Worm (Caenorhabditis elegans) whole organism, early embryonic: ENCODE results near the gene F45D3.2.

ENCODE experiments used
- B0310.2 ChIP-seq: sonication (generic microtip); optimal IDR thresholded peaks from 2 replicates; lab custom pipeline; 2016; ENCODE audit warnings: mild to moderate bottlenecking, missing genetic modification characterization, missing compliant biosample characterization
- F13C5.2 ChIP-seq: sonication (generic microtip); optimal IDR thresholded peaks from 2 replicates; lab custom pipeline; 2017; ENCODE audit warnings: mild to moderate bottlenecking, missing genetic modification characterization, inconsistent platforms, missing compliant biosample characterization
- aly-1 ChIP-seq: sonication (generic microtip); optimal IDR thresholded peaks from 2 replicates; lab custom pipeline; 2016; ENCODE audit warnings: missing genetic modification characterization, missing compliant biosample characterization
- ama-1 ChIP-seq: fragments of 150-350 bp; optimal IDR thresholded peaks from 2 replicates; lab custom pipeline; 2014
- ceh-13 ChIP-seq: fragments of 200-800 bp; sonication (Bioruptor generic); optimal IDR thresholded peaks from 2 replicates; lab custom pipeline; 2018; ENCODE audit warnings: mild to moderate bottlenecking, missing genetic modification characterization, missing compliant biosample characterization
- ceh-36 ChIP-seq: sonication (generic microtip); optimal IDR thresholded peaks from 2 replicates; lab custom pipeline; 2016; ENCODE audit warnings: missing genetic modification characterization, inconsistent platforms, missing compliant biosample characterization
- ets-7 ChIP-seq: sonication (generic microtip); optimal IDR thresholded peaks from 2 replicates; lab custom pipeline; 2016; ENCODE audit warnings: missing genotype, missing genetic modification characterization, missing compliant biosample characterization
- flt-1 ChIP-seq: fragments of 200-800 bp; sonication (Bioruptor generic); IDR thresholded peaks from 2 replicates; pipeline ENCODE4 v1.3.6; 2022; ENCODE audit warnings: missing genetic modification characterization, missing compliant biosample characterization
- hmbx-1 ChIP-seq: sonication (generic microtip); optimal IDR thresholded peaks from 2 replicates; lab custom pipeline; 2016; ENCODE audit warnings: mild to moderate bottlenecking, missing genetic modification characterization, missing compliant biosample characterization
- hmg-4 ChIP-seq: fragments of 200-800 bp; sonication (Bioruptor generic); optimal IDR thresholded peaks from 2 replicates; lab custom pipeline; 2018; ENCODE audit warnings: mild to moderate bottlenecking, missing genetic modification characterization, missing compliant biosample characterization
- hnd-1 ChIP-seq: sonication (generic microtip); optimal IDR thresholded peaks from 2 replicates; lab custom pipeline; 2016; ENCODE audit warnings: missing genetic modification characterization, missing compliant biosample characterization
- pes-1 ChIP-seq: fragments of 200-800 bp; sonication (Bioruptor generic); IDR thresholded peaks from 2 replicates; pipeline ENCODE4 v1.3.6; 2022; ENCODE audit warnings: missing genetic modification reagents, missing genetic modification characterization, missing compliant biosample characterization
- scrt-1 ChIP-seq: fragments of 200-800 bp; sonication (Bioruptor generic); IDR thresholded peaks from 2 replicates; pipeline ENCODE4 v1.3.6; 2022; ENCODE audit warnings: missing genetic modification characterization, missing compliant biosample characterization
- sea-1 ChIP-seq: fragments of 200-800 bp; sonication (Bioruptor generic); conservative IDR thresholded peaks from 2 replicates; pipeline ENCODE4 v1.3.6; 2022; ENCODE audit warnings: missing genetic modification characterization, missing compliant biosample characterization
- tbx-11 ChIP-seq: fragments of 200-800 bp; sonication (Bioruptor generic); IDR thresholded peaks from 2 replicates; pipeline ENCODE4 v1.3.6; 2022; ENCODE audit warnings: missing genetic modification characterization, missing compliant biosample characterization
- tbx-37 ChIP-seq: fragments of 200-800 bp; sonication (Bioruptor generic); conservative IDR thresholded peaks from 2 replicates; pipeline ENCODE4 v1.3.6; 2022; ENCODE audit warnings: missing genetic modification reagents, missing genetic modification characterization, missing compliant biosample characterization
- tra-4 ChIP-seq: sonication (generic microtip); optimal IDR thresholded peaks from 2 replicates; lab custom pipeline; 2017; ENCODE audit warnings: missing genetic modification characterization, missing compliant biosample characterization

F45D3.2 gene

ce11 chrV:12550755-12551154 lies 9.9 kb downstream of the F45D3.2 start:
- no peak for TF ChIP-seq ama-1 (lab: Kevin White, UChicago)
- no peak for TF ChIP-seq hnd-1 (tag; lab: Kevin White, UChicago)
- TF ChIP-seq tbx-37 (GFP tag; lab: Robert Waterston, UW): no peak
- no peak for TF ChIP-seq ceh-36 (tag; lab: Kevin White, UChicago)
- TF ChIP-seq flt-1 (GFP tag; lab: Robert Waterston, UW): no peak
- no peak for TF ChIP-seq tbx-11 (GFP tag; lab: Robert Waterston, UW)

ce11 chrV:12551638-12552478 lies 11.0 kb downstream of the F45D3.2 start:
- TF ChIP-seq F13C5.2 (tag; lab: Kevin White, UChicago): no peak
- no peak for TF ChIP-seq tbx-11 (GFP tag; lab: Robert Waterston, UW)
- no peak for TF ChIP-seq tbx-37 (GFP tag; lab: Robert Waterston, UW)
- no peak for TF ChIP-seq flt-1 (GFP tag; lab: Robert Waterston, UW)
- no peak for TF ChIP-seq ets-7
- no peak for TF ChIP-seq hmg-4 (GFP tag; lab: Kevin White, UChicago)
- TF ChIP-seq ama-1 (lab: Kevin White, UChicago): no peak
- no peak for TF ChIP-seq ceh-36 (tag; lab: Kevin White, UChicago)
- TF ChIP-seq pes-1 (GFP tag; lab: Robert Waterston, UW): no peak
- TF ChIP-seq scrt-1: no peak
- no peak for TF ChIP-seq B0310.2 (tag; lab: Kevin White, UChicago)
- TF ChIP-seq hnd-1 (tag; lab: Kevin White, UChicago): no peak
- no peak for TF ChIP-seq aly-1 (tag; lab: Kevin White, UChicago)

DNA sequence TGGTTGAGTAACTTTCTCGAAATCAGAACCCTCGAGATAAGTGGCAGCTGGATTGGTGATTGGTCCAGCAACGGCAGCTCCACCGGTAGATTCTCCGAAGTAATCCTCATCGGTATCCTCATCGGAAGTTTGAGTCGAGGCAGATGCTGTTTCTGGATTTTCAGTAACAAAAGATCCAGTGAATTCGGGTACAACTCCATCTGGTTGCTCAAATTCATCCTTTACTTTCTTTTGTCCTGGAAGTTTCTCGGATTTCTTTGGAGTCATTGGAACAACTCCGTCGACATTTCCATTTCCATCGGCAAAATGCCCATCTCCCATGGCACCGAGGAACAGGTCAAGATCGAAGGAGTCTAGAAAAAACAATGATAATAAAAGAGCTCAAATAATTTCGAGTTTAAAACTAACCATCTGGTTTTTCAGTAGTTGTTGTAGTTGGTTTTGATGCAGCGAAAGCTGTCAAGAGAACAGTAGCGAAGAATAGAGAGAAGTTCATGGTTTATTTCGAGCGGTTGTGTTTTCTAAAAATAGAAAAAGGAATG lies 11.9 kb downstream of the F45D3.2 start, which contains the start of gene F45D3.4:
Gene F45D3.4 (minus strand): TSS at position 521 of the 542 bp plus-strand sequence.
- TF ChIP-seq flt-1 (GFP tag; lab: Robert Waterston, UW) (no peak), ceh-36 (tag; lab: Kevin White, UChicago) (no peak), B0310.2 (tag; lab: Kevin White, UChicago) (no peak), tbx-11 (GFP tag; lab: Robert Waterston, UW) (no peak), pes-1 (GFP tag; lab: Robert Waterston, UW) (no peak), F13C5.2 (tag; lab: Kevin White, UChicago) (no peak), scrt-1 (no peak), hmg-4 (GFP tag; lab: Kevin White, UChicago) (no peak), tbx-37 (GFP tag; lab: Robert Waterston, UW) (no peak), ets-7 (no peak), aly-1 (tag; lab: Kevin White, UChicago) (no peak), sea-1 (GFP tag; lab: Robert Waterston, UW) (no peak), ceh-13 (GFP tag; lab: Kevin White, UChicago) (no peak), hmbx-1 (no peak), ama-1 (lab: Kevin White, UChicago) (no peak), hnd-1 (tag; lab: Kevin White, UChicago) (no peak)

- TF ChIP-seq hmg-4 (GFP tag; lab: Kevin White, UChicago): no peak
- no peak for TF ChIP-seq B0310.2 (tag; lab: Kevin White, UChicago)
- no peak for TF ChIP-seq ets-7
Measured at ce11 chrV:12553286-12553725, 12.5 kb downstream of the F45D3.2 start.

ce11 chrV:12554172-12555031 lies 13.6 kb downstream of the F45D3.2 start:
- TF ChIP-seq tbx-11 (GFP tag; lab: Robert Waterston, UW) (no peak), sea-1 (GFP tag; lab: Robert Waterston, UW) (no peak), ceh-36 (tag; lab: Kevin White, UChicago) (no peak), B0310.2 (tag; lab: Kevin White, UChicago) (no peak), hmg-4 (GFP tag; lab: Kevin White, UChicago) (no peak)

- TF ChIP-seq B0310.2 (tag; lab: Kevin White, UChicago) (no peak), aly-1 (tag; lab: Kevin White, UChicago) (no peak), ceh-13 (GFP tag; lab: Kevin White, UChicago) (no peak), tbx-37 (GFP tag; lab: Robert Waterston, UW) (no peak), hmbx-1 (no peak), sea-1 (GFP tag; lab: Robert Waterston, UW) (no peak), scrt-1 (no peak), ceh-36 (tag; lab: Kevin White, UChicago) (no peak), ets-7 (no peak), pes-1 (GFP tag; lab: Robert Waterston, UW) (no peak), flt-1 (GFP tag; lab: Robert Waterston, UW) (no peak)
Measured at ce11 chrV:12555872-12556271, 15.0 kb downstream of the F45D3.2 start.

DNA sequence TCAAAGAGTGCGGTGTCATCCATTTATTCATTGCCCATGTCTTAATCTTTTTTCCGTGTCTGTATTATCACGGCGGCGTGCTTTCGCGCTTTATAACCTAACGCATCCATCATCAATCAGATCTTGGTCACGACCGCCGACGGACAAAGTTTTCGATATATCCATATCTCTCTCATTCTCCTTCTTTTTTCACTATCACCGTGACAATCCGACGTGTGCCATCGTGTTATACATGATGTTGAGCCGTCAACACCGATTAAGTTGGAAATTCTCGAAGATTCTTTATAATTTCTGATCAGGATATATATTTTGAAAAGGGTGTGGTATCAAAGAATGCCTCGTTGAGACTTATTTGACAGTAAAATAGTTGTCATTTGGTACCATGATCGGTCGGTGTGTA lies 16.1 kb downstream of the F45D3.2 start:
- TF ChIP-seq tra-4 (tag; lab: Kevin White, UChicago): no peak
- TF ChIP-seq flt-1 (GFP tag; lab: Robert Waterston, UW): no peak
- no peak for TF ChIP-seq B0310.2 (tag; lab: Kevin White, UChicago)
- TF ChIP-seq tbx-11 (GFP tag; lab: Robert Waterston, UW): no peak
- TF ChIP-seq hmg-4 (GFP tag; lab: Kevin White, UChicago): no peak
- TF ChIP-seq sea-1 (GFP tag; lab: Robert Waterston, UW): no peak
- TF ChIP-seq ceh-13 (GFP tag; lab: Kevin White, UChicago): no peak
- no peak for TF ChIP-seq hnd-1 (tag; lab: Kevin White, UChicago)
- no peak for TF ChIP-seq scrt-1
- no peak for TF ChIP-seq ama-1 (lab: Kevin White, UChicago)
- no peak for TF ChIP-seq F13C5.2 (tag; lab: Kevin White, UChicago)
- TF ChIP-seq tbx-37 (GFP tag; lab: Robert Waterston, UW): no peak
- TF ChIP-seq ceh-36 (tag; lab: Kevin White, UChicago): no peak
- no peak for TF ChIP-seq pes-1 (GFP tag; lab: Robert Waterston, UW)
- no peak for TF ChIP-seq ets-7
- TF ChIP-seq aly-1 (tag; lab: Kevin White, UChicago): no peak
